Worm (Caenorhabditis elegans): Measurements from ENCODE around the gene cutl-12.

The cutl-12 gene

DNA sequence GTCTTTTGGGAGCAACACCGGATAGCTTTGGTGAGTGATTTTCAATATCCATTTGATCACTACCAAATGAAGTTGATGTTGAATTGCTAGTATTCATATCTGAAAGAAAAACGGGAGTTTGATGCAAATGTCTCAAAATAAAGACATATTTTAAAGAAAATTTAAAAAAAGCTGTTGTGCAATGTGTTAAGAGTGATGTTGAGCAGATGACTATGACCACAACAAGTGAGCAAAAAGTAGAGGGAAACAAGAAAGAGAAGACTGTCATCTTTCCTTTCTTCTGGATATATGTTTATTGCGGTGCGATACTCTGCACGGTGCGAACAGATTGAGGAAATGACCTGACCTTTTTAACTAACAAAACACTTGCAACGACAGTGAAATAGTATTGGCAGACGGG is 10.9 kb downstream of the cutl-12 start, which contains the start of gene T22C8.4:
T22C8.4 (minus strand) TSS at position 101 of the 400 bp plus-strand sequence.
- no peak for TF ChIP-seq T07F8.4 (tag; optimal IDR thresholded peaks at IDR 0.05)
- no peak for TF ChIP-seq him-1 (tag; optimal IDR thresholded peaks at IDR 0.05)
- TF ChIP-seq sptf-2 (GFP tag; optimal IDR thresholded peaks at IDR 0.05): no peak
- no peak for TF ChIP-seq ceh-27 (GFP tag; optimal IDR thresholded peaks at IDR 0.05)
- no peak for TF ChIP-seq ztf-3 (GFP tag; optimal IDR thresholded peaks at IDR 0.05)
- no peak for TF ChIP-seq ceh-79 (tag; optimal IDR thresholded peaks at IDR 0.05)
- TF ChIP-seq madf-10 (tag; optimal IDR thresholded peaks at IDR 0.05): no peak
- no peak for TF ChIP-seq tbx-9 (tag; optimal IDR thresholded peaks at IDR 0.05; ENCODE audit: borderline replicate concordance)
- no peak for TF ChIP-seq gei-17 (GFP tag; optimal IDR thresholded peaks at IDR 0.05)
- no peak for TF ChIP-seq nfya-2 (GFP tag; IDR thresholded peaks at IDR 0.05)
- TF ChIP-seq cebp-2 (GFP tag; IDR thresholded peaks at IDR 0.05): no peak
- TF ChIP-seq dpl-1 (GFP tag; optimal IDR thresholded peaks at IDR 0.05): no peak
- TF ChIP-seq mel-28 (tag; optimal IDR thresholded peaks at IDR 0.05; ENCODE audit: borderline replicate concordance): no peak
- no peak for TF ChIP-seq chd-7 (tag; optimal IDR thresholded peaks at IDR 0.05)
- TF ChIP-seq attf-5 (GFP tag; optimal IDR thresholded peaks at IDR 0.05): no peak
- TF ChIP-seq dpff-1 (tag; optimal IDR thresholded peaks at IDR 0.05): no peak
- no peak for TF ChIP-seq Y56A3A.18 (GFP tag; IDR thresholded peaks at IDR 0.05)
- no peak for TF ChIP-seq Y53G8AR.9 (GFP tag; conservative IDR thresholded peaks at IDR 0.05)
- TF ChIP-seq F39B2.1 (GFP tag; IDR thresholded peaks at IDR 0.05): no peak

DNA sequence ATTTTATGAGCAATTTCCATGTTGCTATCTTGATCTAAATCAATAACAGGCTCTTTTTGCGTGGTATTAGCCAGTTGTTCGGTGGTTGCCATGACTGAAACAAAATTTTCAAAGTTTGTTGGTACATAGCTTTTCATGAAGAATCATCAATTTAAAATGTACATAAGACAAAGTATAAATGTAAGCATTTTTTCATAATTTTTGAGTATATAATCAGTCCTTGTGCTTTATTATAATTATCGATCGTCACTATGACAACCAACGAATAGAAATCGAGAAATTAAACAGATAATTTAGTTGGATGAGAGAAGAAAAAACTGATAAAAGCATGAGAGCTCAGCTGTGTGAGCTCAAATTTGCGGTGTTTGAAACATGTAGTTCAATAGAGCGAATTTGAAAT is 12.4 kb downstream of the cutl-12 start, which contains the start of gene T22C8.3:
T22C8.3 (minus strand) TSS at position 101 of the 400 bp plus-strand sequence.
- TF ChIP-seq snpc-4 (GFP tag; optimal IDR thresholded peaks at IDR 0.05): no peak
- TF ChIP-seq snpc-4 (tag; optimal IDR thresholded peaks at IDR 0.05): no peak
- TF ChIP-seq F33H1.4 (GFP tag; IDR thresholded peaks at IDR 0.05): no peak
- no peak for TF ChIP-seq zim-3 (tag; optimal IDR thresholded peaks at IDR 0.05)
- no peak for TF ChIP-seq T26A5.8 (tag; optimal IDR thresholded peaks at IDR 0.05)
- TF ChIP-seq ztf-3 (GFP tag; optimal IDR thresholded peaks at IDR 0.05): no peak
- no peak for TF ChIP-seq F39B2.1 (GFP tag; IDR thresholded peaks at IDR 0.05)
- no peak for TF ChIP-seq lsl-1 (GFP tag; optimal IDR thresholded peaks at IDR 0.05)

DNA sequence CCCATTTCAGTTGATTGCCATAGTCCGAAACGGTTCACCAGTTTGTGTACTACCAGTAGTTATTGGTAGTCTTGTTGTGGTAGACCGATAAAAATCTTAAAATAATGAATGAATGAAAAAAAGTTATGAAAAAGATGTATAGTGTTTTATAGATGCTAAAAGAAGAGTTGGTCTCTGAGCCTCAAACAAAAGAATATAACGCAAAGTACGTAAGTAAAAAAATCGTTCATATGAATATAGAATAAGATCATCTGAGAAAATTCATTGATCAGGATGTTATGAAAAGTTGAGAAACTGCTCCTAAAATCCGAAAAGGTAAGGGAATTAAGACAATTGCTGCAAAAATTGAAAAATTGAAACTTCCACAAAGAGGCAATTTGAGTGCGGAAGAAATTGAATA is 16.8 kb downstream of the cutl-12 start, which contains the start of gene chhy-1:
chhy-1 (minus strand) TSS at position 101 of the 400 bp plus-strand sequence.
- TF ChIP-seq ceh-40 (GFP tag; IDR thresholded peaks at IDR 0.05) (no peak), Y67H2A.10 (GFP tag; conservative IDR thresholded peaks at IDR 0.05) (no peak), aptf-2 (GFP tag; conservative IDR thresholded peaks at IDR 0.05) (no peak), mel-28 (tag; optimal IDR thresholded peaks at IDR 0.05; ENCODE audit: borderline replicate concordance) (no peak), nfya-2 (GFP tag; IDR thresholded peaks at IDR 0.05) (no peak), attf-6 (GFP tag; IDR thresholded peaks at IDR 0.05) (no peak), bed-1 (GFP tag; IDR thresholded peaks at IDR 0.05) (no peak), Y95B8A.8 (GFP tag; IDR thresholded peaks at IDR 0.05) (no peak), K11D2.4 (GFP tag; IDR thresholded peaks at IDR 0.05) (no peak), nfyb-1 (GFP tag; IDR thresholded peaks at IDR 0.05) (no peak), B0035.1 (tag; optimal IDR thresholded peaks at IDR 0.05) (no peak), lin-26 (GFP tag; IDR thresholded peaks at IDR 0.05) (no peak), ekl-4 (GFP tag; IDR thresholded peaks at IDR 0.05) (no peak), D2030.7 (GFP tag; IDR thresholded peaks at IDR 0.05) (no peak), F33H1.4 (GFP tag; IDR thresholded peaks at IDR 0.05) (no peak), repo-1 (tag; optimal IDR thresholded peaks at IDR 0.05) (no peak)

Data from whole organism, young adult.